Worm (Caenorhabditis elegans) whole organism, late embryonic: ENCODE results near the gene ttr-59.

ENCODE experiments used
- C08G9.2 ChIP-seq: sonication (generic microtip); optimal IDR thresholded peaks from 2 replicates; lab custom pipeline; 2016; ENCODE audit warnings: mild to moderate bottlenecking, missing genetic modification characterization, moderate library complexity, missing compliant biosample characterization
- F13H6.1 ChIP-seq: sonication (generic microtip); optimal IDR thresholded peaks from 2 replicates; lab custom pipeline; 2016; ENCODE audit warnings: missing genetic modification characterization, missing compliant biosample characterization
- K02D7.2 ChIP-seq: sonication (generic microtip); optimal IDR thresholded peaks from 2 replicates; lab custom pipeline; 2017; ENCODE audit warnings: mild to moderate bottlenecking, missing genetic modification characterization, missing compliant biosample characterization
- K09A11.1 ChIP-seq: sonication (generic microtip); optimal IDR thresholded peaks from 2 replicates; lab custom pipeline; 2017; ENCODE audit warnings: antibody characterized with exemption, mild to moderate bottlenecking, missing genetic modification characterization, missing compliant biosample characterization; ENCODE audit not compliant: insufficient read depth
- T23F11.4 ChIP-seq: fragments of 200-800 bp; sonication (Bioruptor generic); optimal IDR thresholded peaks from 2 replicates; lab custom pipeline; 2018; ENCODE audit warnings: mild to moderate bottlenecking, missing genetic modification characterization, missing compliant biosample characterization
- Y22D7AL.16 ChIP-seq: sonication (generic microtip); optimal IDR thresholded peaks from 2 replicates; lab custom pipeline; 2016; ENCODE audit warnings: missing genetic modification characterization, missing compliant biosample characterization
- ahr-1 ChIP-seq: sonication (generic microtip); optimal IDR thresholded peaks from 2 replicates; lab custom pipeline; 2016; ENCODE audit warnings: missing genetic modification characterization, missing compliant biosample characterization
- ceh-18 ChIP-seq: sonication (generic microtip); optimal IDR thresholded peaks from 2 replicates; lab custom pipeline; 2016; ENCODE audit warnings: missing genetic modification characterization, missing compliant biosample characterization
- ceh-2 ChIP-seq: sonication (generic microtip); optimal IDR thresholded peaks from 2 replicates; lab custom pipeline; 2016; ENCODE audit warnings: missing genotype, missing genetic modification characterization, missing compliant biosample characterization
- ceh-22 ChIP-seq: sonication (generic microtip); optimal IDR thresholded peaks from 2 replicates; lab custom pipeline; 2017; ENCODE audit warnings: missing biosample characterization, missing genetic modification characterization
- ceh-45 ChIP-seq: fragments of 200-800 bp; sonication (Bioruptor generic); IDR thresholded peaks from 2 replicates; pipeline ENCODE4 v1.3.6; 2022; ENCODE audit warnings: missing genetic modification reagents, missing genetic modification characterization, missing compliant biosample characterization
- ceh-48 ChIP-seq: sonication (generic microtip); optimal IDR thresholded peaks from 2 replicates; lab custom pipeline; 2016; ENCODE audit warnings: missing genetic modification characterization, inconsistent platforms, missing compliant biosample characterization
- ceh-9 ChIP-seq: sonication (generic microtip); optimal IDR thresholded peaks from 2 replicates; lab custom pipeline; 2016; ENCODE audit warnings: mild to moderate bottlenecking, missing genetic modification characterization, inconsistent platforms, missing compliant biosample characterization
- elt-2 ChIP-seq: sonication (generic microtip); optimal IDR thresholded peaks from 2 replicates; lab custom pipeline; 2016; ENCODE audit warnings: missing genetic modification reagents, missing genetic modification characterization, missing compliant biosample characterization
- elt-4 ChIP-seq: sonication (generic microtip); optimal IDR thresholded peaks from 2 replicates; lab custom pipeline; 2016; ENCODE audit warnings: missing genetic modification characterization, missing compliant biosample characterization
- ets-4 ChIP-seq: sonication (generic microtip); optimal IDR thresholded peaks from 2 replicates; lab custom pipeline; 2016; ENCODE audit warnings: missing genetic modification characterization, missing compliant biosample characterization
- eyg-1 ChIP-seq: sonication (generic microtip); optimal IDR thresholded peaks from 2 replicates; lab custom pipeline; 2016; ENCODE audit warnings: missing genotype, missing genetic modification characterization, missing compliant biosample characterization
- fax-1 ChIP-seq: sonication (generic microtip); optimal IDR thresholded peaks from 2 replicates; lab custom pipeline; 2016; ENCODE audit warnings: missing genotype, missing genetic modification characterization, missing compliant biosample characterization
- fkh-6 ChIP-seq: sonication (generic microtip); optimal IDR thresholded peaks from 2 replicates; lab custom pipeline; 2016; ENCODE audit warnings: missing genetic modification characterization, missing compliant biosample characterization
- gmeb-2 ChIP-seq: sonication (generic microtip); optimal IDR thresholded peaks from 2 replicates; lab custom pipeline; 2016; ENCODE audit warnings: missing genetic modification characterization, inconsistent platforms, missing compliant biosample characterization
- hlh-6 ChIP-seq: sonication (generic microtip); optimal IDR thresholded peaks from 2 replicates; lab custom pipeline; 2016; ENCODE audit warnings: missing genotype, missing genetic modification characterization, missing compliant biosample characterization
- lim-6 ChIP-seq: sonication (generic microtip); optimal IDR thresholded peaks from 2 replicates; lab custom pipeline; 2016; ENCODE audit warnings: missing genetic modification characterization, missing compliant biosample characterization
- lin-11 ChIP-seq: fragments of 200-800 bp; sonication (Bioruptor generic); optimal IDR thresholded peaks from 2 replicates; lab custom pipeline; 2018; ENCODE audit warnings: mild to moderate bottlenecking, missing genetic modification characterization, missing compliant biosample characterization
- madf-2 ChIP-seq: sonication (generic microtip); optimal IDR thresholded peaks from 2 replicates; lab custom pipeline; 2017; ENCODE audit warnings: missing genetic modification characterization, missing compliant biosample characterization
- mec-3 ChIP-seq: sonication (generic microtip); optimal IDR thresholded peaks from 2 replicates; lab custom pipeline; 2016; ENCODE audit warnings: borderline replicate concordance, missing genetic modification characterization, missing compliant biosample characterization
- nhr-11 ChIP-seq: fragments of 150-350 bp; optimal IDR thresholded peaks from 2 replicates; lab custom pipeline; 2014; ENCODE audit warnings: missing biosample characterization, missing genetic modification characterization
- pag-3 ChIP-seq: sonication (generic microtip); optimal IDR thresholded peaks from 2 replicates; lab custom pipeline; 2016; ENCODE audit warnings: missing compliant biosample characterization, missing genetic modification characterization, borderline replicate concordance
- pat-9 ChIP-seq: fragments of 200-800 bp; sonication (Bioruptor generic); optimal IDR thresholded peaks from 2 replicates; lab custom pipeline; 2018; ENCODE audit warnings: mild to moderate bottlenecking, missing genetic modification characterization, moderate library complexity, missing compliant biosample characterization
- pha-2 ChIP-seq: sonication (generic microtip); optimal IDR thresholded peaks from 2 replicates; lab custom pipeline; 2017; ENCODE audit warnings: mild to moderate bottlenecking, missing genetic modification characterization, missing compliant biosample characterization
- pqm-1 ChIP-seq: sonication (generic microtip); optimal IDR thresholded peaks from 2 replicates; lab custom pipeline; 2016; ENCODE audit warnings: missing genetic modification characterization, missing compliant biosample characterization
- pros-1 ChIP-seq: fragments of 150-350 bp; optimal IDR thresholded peaks from 2 replicates; lab custom pipeline; 2014; ENCODE audit warnings: missing biosample characterization, missing genetic modification reagents, missing genetic modification characterization
- sdc-2 ChIP-seq: sonication (generic microtip); optimal IDR thresholded peaks from 2 replicates; lab custom pipeline; 2016; ENCODE audit warnings: missing genotype, missing genetic modification characterization, missing compliant biosample characterization
- sox-2 ChIP-seq: fragments of 200-800 bp; sonication (Bioruptor generic); IDR thresholded peaks from 2 replicates; pipeline ENCODE4 v1.3.6; 2022; ENCODE audit warnings: missing genetic modification reagents, missing genetic modification characterization, missing compliant biosample characterization
- sox-4 ChIP-seq: sonication (generic microtip); optimal IDR thresholded peaks from 2 replicates; lab custom pipeline; 2017; ENCODE audit warnings: mild to moderate bottlenecking, missing genetic modification characterization, inconsistent platforms, missing compliant biosample characterization
- syd-9 ChIP-seq: sonication (generic microtip); optimal IDR thresholded peaks from 2 replicates; lab custom pipeline; 2016; ENCODE audit warnings: mild to moderate bottlenecking, missing genetic modification characterization, moderate library complexity, missing compliant biosample characterization
- tbx-7 ChIP-seq: sonication (generic microtip); optimal IDR thresholded peaks from 2 replicates; lab custom pipeline; 2016; ENCODE audit warnings: missing genotype, missing genetic modification characterization, missing compliant biosample characterization
- unc-3 ChIP-seq, 2 experiments: fragments of 200-800 bp in 1 of 2; sonication (Bioruptor generic) in 1 of 2; sonication (generic microtip) in 1 of 2; conservative IDR thresholded peaks in 1 of 2; optimal IDR thresholded peaks in 1 of 2; 2 replicates each; pipeline versions ENCODE4 v1.3.6 to Lab custom; 2016 to 2022; ENCODE audit warnings: missing compliant biosample characterization in 2 of 2, missing genetic modification characterization in 2 of 2, missing genetic modification reagents in 1 of 2
- unc-42 ChIP-seq: sonication (generic microtip); optimal IDR thresholded peaks from 2 replicates; lab custom pipeline; 2016; ENCODE audit warnings: missing genotype, missing genetic modification characterization, missing compliant biosample characterization
- ztf-16 ChIP-seq: sonication (generic microtip); optimal IDR thresholded peaks from 2 replicates; lab custom pipeline; 2017; ENCODE audit warnings: missing genetic modification characterization, missing compliant biosample characterization

The ttr-59 gene

ce11 chrX:7309775-7310174 is 19.8 kb upstream of the ttr-59 start, which contains the start of the genes his-38 and his-40:
Gene his-38 (minus strand): TSS chrX:7309875.
Gene his-40 (plus strand): TSS chrX:7310110.
- TF ChIP-seq ceh-45 (GFP tag; lab: Robert Waterston, UW) (no peak), sdc-2 (no peak), syd-9 (no peak), pag-3 (no peak), pros-1 (tag; lab: Kevin White, UChicago) (no peak), unc-42 (tag; lab: Kevin White, UChicago) (no peak), tbx-7 (tag; lab: Kevin White, UChicago) (no peak), lim-6 (tag; lab: Kevin White, UChicago) (no peak), Y22D7AL.16 (tag; lab: Kevin White, UChicago) (no peak), K09A11.1 (tag; lab: Kevin White, UChicago) (no peak)

DNA sequence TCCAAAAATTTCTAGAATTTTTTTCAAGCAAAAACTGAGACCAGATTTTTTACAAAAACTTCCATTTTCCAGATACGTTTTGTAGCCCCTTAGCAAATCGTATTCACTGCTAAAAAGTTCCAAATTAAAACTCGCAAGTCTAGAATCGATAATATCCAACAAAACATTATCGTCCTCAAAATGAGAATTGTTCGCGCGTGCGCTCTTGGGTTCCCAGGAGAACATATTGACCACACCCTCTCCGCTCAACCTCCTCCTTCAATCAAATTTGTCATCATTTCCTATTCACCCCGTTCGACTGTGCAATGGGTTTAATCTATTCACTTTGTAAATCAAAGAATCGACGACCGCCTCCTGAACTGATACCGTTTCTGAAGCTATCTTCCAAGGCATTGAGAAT is 17.7 kb upstream of the ttr-59 start:
- no peak for TF ChIP-seq ceh-48 (tag; lab: Kevin White, UChicago)
- no peak for TF ChIP-seq sox-2 (GFP tag; lab: Robert Waterston, UW)
- no peak for TF ChIP-seq mec-3
- TF ChIP-seq ceh-18 (tag; lab: Kevin White, UChicago) = no peak

ce11 chrX:7313236-7313635 is 16.4 kb upstream of the ttr-59 start:
- no peak for TF ChIP-seq T23F11.4
- TF ChIP-seq ceh-48 (tag; lab: Kevin White, UChicago) = no peak
- no peak for TF ChIP-seq pha-2
- TF ChIP-seq eyg-1 (tag; lab: Kevin White, UChicago) = no peak
- no peak for TF ChIP-seq ceh-9
- no peak for TF ChIP-seq unc-3 (GFP tag; conservative IDR thresholded peaks at IDR 0.05; lab: Robert Waterston, UW)
- TF ChIP-seq unc-3 (tag; optimal IDR thresholded peaks at IDR 0.05; lab: Kevin White, UChicago) = no peak
- TF ChIP-seq lin-11 (tag; lab: Kevin White, UChicago) = no peak
- no peak for TF ChIP-seq fkh-6 (tag; lab: Kevin White, UChicago)
- TF ChIP-seq F13H6.1 (tag; lab: Kevin White, UChicago) = no peak
- TF ChIP-seq ceh-2 (tag; lab: Kevin White, UChicago) = no peak
- no peak for TF ChIP-seq ceh-18 (tag; lab: Kevin White, UChicago)
- TF ChIP-seq pat-9 (tag; lab: Kevin White, UChicago) = no peak
- no peak for TF ChIP-seq ceh-45 (GFP tag; lab: Robert Waterston, UW)
- no peak for TF ChIP-seq hlh-6 (tag; lab: Kevin White, UChicago)
- TF ChIP-seq ceh-22 = no peak
- TF ChIP-seq, all 69 proteins: peak for 0

DNA sequence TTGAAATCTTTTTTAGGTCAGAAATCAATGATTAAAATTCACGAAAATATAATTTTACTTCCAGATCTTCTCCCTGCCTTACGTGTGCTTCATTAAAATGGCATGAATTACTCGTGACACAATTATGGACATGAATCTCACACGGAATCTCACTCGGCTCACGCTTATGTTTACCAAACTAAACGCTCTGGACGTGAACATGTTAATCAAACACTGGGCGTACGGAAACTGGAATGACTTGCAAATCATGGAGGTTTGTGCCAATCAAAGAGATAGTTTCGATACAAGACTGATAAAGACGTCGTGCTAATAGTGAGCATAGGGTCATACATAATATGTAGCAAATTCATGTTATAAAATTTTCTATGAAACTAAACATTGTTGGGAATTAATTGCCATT is 15.1 kb upstream of the ttr-59 start:
- TF ChIP-seq sox-4 (tag; lab: Kevin White, UChicago) (no peak), elt-4 (tag; lab: Kevin White, UChicago) (no peak), ahr-1 (tag; lab: Kevin White, UChicago) (no peak), fkh-6 (tag; lab: Kevin White, UChicago) (no peak), ets-4 (tag; lab: Kevin White, UChicago) (no peak), pqm-1 (tag; lab: Kevin White, UChicago) (no peak), K02D7.2 (no peak), C08G9.2 (tag; lab: Kevin White, UChicago) (no peak), F13H6.1 (tag; lab: Kevin White, UChicago) (no peak), madf-2 (no peak)
- TF ChIP-seq, all 69 proteins: peak for 0

ce11 chrX:7315329-7315728 is 14.3 kb upstream of the ttr-59 start, which contains the start of gene spp-3:
Gene spp-3 (minus strand): TSS chrX:7315353.
- TF ChIP-seq fax-1 (no peak), nhr-11 (no peak), elt-2 (tag; lab: Kevin White, UChicago) (peak; percentile 10), unc-42 (tag; lab: Kevin White, UChicago) (no peak), ztf-16 (tag; lab: Kevin White, UChicago) (no peak), gmeb-2 (no peak)
- TF ChIP-seq, all 69 proteins: peak for 1
